Worm (Caenorhabditis elegans) whole organism, young adult: ENCODE measurements around the gene mex-6.

Experiments used
- B0035.1 ChIP-seq: sonication (generic microtip); optimal IDR thresholded peaks from 2 replicates; lab custom pipeline; 2016; ENCODE audit warnings: missing genetic modification characterization, mild to moderate bottlenecking, missing compliant biosample characterization, missing genotype, missing genetic modification reagents
- B0336.3 ChIP-seq: fragments of 200-800 bp; sonication (Bioruptor generic); IDR thresholded peaks from 2 replicates; pipeline ENCODE4 v1.3.6; 2022; ENCODE audit warnings: missing genetic modification characterization, missing compliant biosample characterization
- D2030.7 ChIP-seq: fragments of 200-800 bp; sonication (Bioruptor generic); IDR thresholded peaks from 2 replicates; pipeline ENCODE4 v1.3.6; 2022; ENCODE audit warnings: missing genetic modification reagents, missing genetic modification characterization, missing compliant biosample characterization
- F23B12.7 ChIP-seq: sonication (generic microtip); optimal IDR thresholded peaks from 2 replicates; lab custom pipeline; 2017; ENCODE audit warnings: missing genetic modification characterization, mild to moderate bottlenecking, missing compliant biosample characterization, antibody characterized with exemption, moderate library complexity; ENCODE audit not compliant: insufficient read depth
- F52B5.7 ChIP-seq: sonication (generic microtip); optimal IDR thresholded peaks from 2 replicates; lab custom pipeline; 2016; ENCODE audit warnings: mild to moderate bottlenecking, missing genetic modification characterization, missing compliant biosample characterization
- F55B11.4 ChIP-seq: sonication (generic microtip); optimal IDR thresholded peaks from 2 replicates; lab custom pipeline; 2016; ENCODE audit warnings: missing compliant biosample characterization, missing genetic modification characterization, borderline replicate concordance; ENCODE audit not compliant: insufficient read depth
- F57A8.1 ChIP-seq: fragments of 200-800 bp; sonication (Bioruptor generic); optimal IDR thresholded peaks from 2 replicates; lab custom pipeline; 2018; ENCODE audit warnings: mild to moderate bottlenecking, missing genetic modification characterization, moderate library complexity, missing compliant biosample characterization
- Y56A3A.18 ChIP-seq: fragments of 200-800 bp; sonication (Bioruptor generic); IDR thresholded peaks from 2 replicates; pipeline ENCODE4 v1.3.6; 2022; ENCODE audit warnings: missing genetic modification reagents, missing genetic modification characterization, missing compliant biosample characterization
- Y67H2A.10 ChIP-seq: fragments of 200-800 bp; sonication (Bioruptor generic); conservative IDR thresholded peaks from 2 replicates; pipeline ENCODE4 v1.3.6; 2022; ENCODE audit warnings: missing genetic modification reagents, missing genetic modification characterization, missing compliant biosample characterization
- Y95B8A.8 ChIP-seq: fragments of 200-800 bp; sonication (Bioruptor generic); IDR thresholded peaks from 2 replicates; pipeline ENCODE4 v1.3.6; 2022; ENCODE audit warnings: missing genetic modification reagents, missing genetic modification characterization, missing compliant biosample characterization
- atf-7 ChIP-seq: sonication (generic microtip); optimal IDR thresholded peaks from 2 replicates; lab custom pipeline; 2017; ENCODE audit warnings: mild to moderate bottlenecking, missing genetic modification characterization, missing compliant biosample characterization
- athp-1 ChIP-seq: sonication (generic microtip); optimal IDR thresholded peaks from 2 replicates; lab custom pipeline; 2017; ENCODE audit warnings: mild to moderate bottlenecking, missing genetic modification characterization, missing compliant biosample characterization
- bed-2 ChIP-seq: fragments of 200-800 bp; sonication (Bioruptor generic); IDR thresholded peaks from 2 replicates; pipeline ENCODE4 v1.3.6; 2022; ENCODE audit warnings: missing genetic modification reagents, missing genetic modification characterization, missing compliant biosample characterization
- cebp-1 ChIP-seq, 2 experiments: fragments of 200-800 bp in 1 of 2; sonication (Bioruptor generic) in 1 of 2; sonication (generic microtip) in 1 of 2; IDR thresholded peaks in 1 of 2; optimal IDR thresholded peaks in 1 of 2; 2 replicates each; pipeline versions ENCODE4 v1.3.6 to Lab custom; 2017 to 2022; ENCODE audit warnings: missing compliant biosample characterization in 2 of 2, missing genetic modification characterization in 2 of 2, mild to moderate bottlenecking in 1 of 2, missing genetic modification reagents in 1 of 2, moderate library complexity in 1 of 2
- ceh-79 ChIP-seq: sonication (generic microtip); optimal IDR thresholded peaks from 2 replicates; lab custom pipeline; 2017; ENCODE audit warnings: mild to moderate bottlenecking, missing genetic modification characterization, missing compliant biosample characterization
- chd-7 ChIP-seq: sonication (generic microtip); optimal IDR thresholded peaks from 2 replicates; lab custom pipeline; 2016; ENCODE audit warnings: mild to moderate bottlenecking, missing genetic modification characterization, moderate library complexity, missing compliant biosample characterization
- dpff-1 ChIP-seq: sonication (generic microtip); optimal IDR thresholded peaks from 2 replicates; lab custom pipeline; 2017; ENCODE audit warnings: mild to moderate bottlenecking, missing genetic modification characterization, missing compliant biosample characterization
- dpl-1 ChIP-seq: fragments of 150-350 bp; optimal IDR thresholded peaks from 2 replicates; lab custom pipeline; 2014; ENCODE audit warnings: missing biosample characterization, missing genetic modification reagents, missing genetic modification characterization
- egl-44 ChIP-seq: fragments of 200-800 bp; sonication (Bioruptor generic); IDR thresholded peaks from 2 replicates; pipeline ENCODE4 v1.3.6; 2022; ENCODE audit warnings: missing genetic modification reagents, missing genetic modification characterization, missing compliant biosample characterization
- ets-4 ChIP-seq: fragments of 200-800 bp; sonication (Bioruptor generic); optimal IDR thresholded peaks from 2 replicates; lab custom pipeline; 2018; ENCODE audit warnings: mild to moderate bottlenecking, missing genetic modification characterization, missing compliant biosample characterization
- fkh-3 ChIP-seq: sonication (generic microtip); optimal IDR thresholded peaks from 2 replicates; lab custom pipeline; 2016; ENCODE audit warnings: mild to moderate bottlenecking, missing genetic modification characterization, missing compliant biosample characterization
- hmg-1.2 ChIP-seq: fragments of 200-800 bp; sonication (Bioruptor generic); IDR thresholded peaks from 2 replicates; pipeline ENCODE4 v1.3.6; 2022; ENCODE audit warnings: missing genetic modification reagents, missing genetic modification characterization, missing compliant biosample characterization
- hmg-20 ChIP-seq: fragments of 200-800 bp; sonication (Bioruptor generic); IDR thresholded peaks from 2 replicates; pipeline ENCODE4 v1.3.6; 2022; ENCODE audit warnings: missing genetic modification reagents, missing genetic modification characterization, missing compliant biosample characterization
- hrde-1 ChIP-seq: sonication (generic microtip); optimal IDR thresholded peaks from 2 replicates; lab custom pipeline; 2016; ENCODE audit warnings: missing genetic modification characterization, mild to moderate bottlenecking, missing compliant biosample characterization, moderate library complexity, missing genotype, missing genetic modification reagents, borderline replicate concordance
- let-607 ChIP-seq, 2 experiments: fragments of 200-800 bp in 1 of 2; sonication (Bioruptor generic) in 1 of 2; sonication (generic microtip) in 1 of 2; optimal IDR thresholded peaks; 2 replicates each; lab custom pipeline; 2016 to 2018; ENCODE audit warnings: mild to moderate bottlenecking in 2 of 2, missing compliant biosample characterization in 2 of 2, missing genetic modification characterization in 2 of 2, moderate library complexity in 2 of 2, missing genotype in 1 of 2
- lin-40 ChIP-seq: sonication (generic microtip); optimal IDR thresholded peaks from 2 replicates; lab custom pipeline; 2016; ENCODE audit warnings: missing genetic modification characterization, mild to moderate bottlenecking, missing compliant biosample characterization, missing genotype, missing genetic modification reagents
- lir-1 ChIP-seq: fragments of 200-800 bp; sonication (Bioruptor generic); conservative IDR thresholded peaks from 2 replicates; pipeline ENCODE4 v1.3.6; 2022; ENCODE audit warnings: missing genetic modification reagents, missing genetic modification characterization, missing compliant biosample characterization
- lsl-1 ChIP-seq: fragments of 200-800 bp; sonication (Bioruptor generic); optimal IDR thresholded peaks from 2 replicates; lab custom pipeline; 2018; ENCODE audit warnings: mild to moderate bottlenecking, missing genetic modification characterization, moderate library complexity, missing compliant biosample characterization
- madf-10 ChIP-seq: sonication (generic microtip); optimal IDR thresholded peaks from 2 replicates; lab custom pipeline; 2016; ENCODE audit warnings: mild to moderate bottlenecking, missing genetic modification characterization, missing compliant biosample characterization
- nhr-120 ChIP-seq: fragments of 200-800 bp; sonication (Bioruptor generic); IDR thresholded peaks from 2 replicates; pipeline ENCODE4 v1.3.6; 2022; ENCODE audit warnings: missing genetic modification characterization, missing compliant biosample characterization
- nhr-80 ChIP-seq: sonication (generic microtip); optimal IDR thresholded peaks from 2 replicates; lab custom pipeline; 2016; ENCODE audit warnings: missing genetic modification characterization, missing compliant biosample characterization
- nhr-90 ChIP-seq: sonication (generic microtip); optimal IDR thresholded peaks from 2 replicates; lab custom pipeline; 2016; ENCODE audit warnings: missing genotype, mild to moderate bottlenecking, missing genetic modification characterization, missing compliant biosample characterization
- pbrm-1 ChIP-seq: fragments of 200-800 bp; sonication (Bioruptor generic); IDR thresholded peaks from 2 replicates; pipeline ENCODE4 v1.3.6; 2022; ENCODE audit warnings: missing genetic modification reagents, missing genetic modification characterization, missing compliant biosample characterization
- pha-4 ChIP-seq: fragments of 150-350 bp; sonication (generic microtip); optimal IDR thresholded peaks from 2 replicates; lab custom pipeline; 2014; ENCODE audit warnings: missing biosample characterization, missing genetic modification reagents, missing genetic modification characterization
- rcor-1 ChIP-seq: fragments of 200-800 bp; sonication (Bioruptor generic); IDR thresholded peaks from 2 replicates; pipeline ENCODE4 v1.3.6; 2022; ENCODE audit warnings: missing genetic modification reagents, missing genetic modification characterization, missing compliant biosample characterization
- rec-8 ChIP-seq, 2 experiments: sonication (generic microtip); optimal IDR thresholded peaks; 2 replicates each; lab custom pipeline; 2016; ENCODE audit warnings: mild to moderate bottlenecking in 2 of 2, missing genetic modification characterization in 2 of 2, missing genetic modification reagents in 2 of 2, missing genotype in 2 of 2, missing biosample characterization in 1 of 2, missing compliant biosample characterization in 1 of 2, moderate library complexity in 1 of 2
- repo-1 ChIP-seq: sonication (generic microtip); optimal IDR thresholded peaks from 2 replicates; lab custom pipeline; 2017; ENCODE audit warnings: mild to moderate bottlenecking, missing genetic modification characterization, missing compliant biosample characterization
- sea-2 ChIP-seq: fragments of 200-800 bp; sonication (Bioruptor generic); IDR thresholded peaks from 2 replicates; pipeline ENCODE4 v1.3.6; 2022; ENCODE audit warnings: missing genetic modification characterization, missing compliant biosample characterization
- snpc-1.3 ChIP-seq: sonication (generic microtip); optimal IDR thresholded peaks from 2 replicates; lab custom pipeline; 2017; ENCODE audit warnings: missing genetic modification characterization, mild to moderate bottlenecking, missing compliant biosample characterization, antibody characterized with exemption, moderate library complexity, missing genotype, missing genetic modification reagents; ENCODE audit not compliant: insufficient read depth
- tbp1 ChIP-seq: fragments of 200-800 bp; sonication (Bioruptor generic); optimal IDR thresholded peaks from 2 replicates; lab custom pipeline; 2018; ENCODE audit warnings: mild to moderate bottlenecking, missing genetic modification characterization, missing compliant biosample characterization
- tbx-9 ChIP-seq: sonication (generic microtip); optimal IDR thresholded peaks from 2 replicates; lab custom pipeline; 2016; ENCODE audit warnings: borderline replicate concordance, missing genetic modification characterization, inconsistent platforms, missing compliant biosample characterization
- tlf-1 ChIP-seq: fragments of 200-800 bp; sonication (Bioruptor generic); optimal IDR thresholded peaks from 2 replicates; lab custom pipeline; 2018; ENCODE audit warnings: mild to moderate bottlenecking, missing genetic modification characterization, missing compliant biosample characterization
- ztf-22 ChIP-seq: fragments of 200-800 bp; sonication (Bioruptor generic); optimal IDR thresholded peaks from 2 replicates; lab custom pipeline; 2018; ENCODE audit warnings: mild to moderate bottlenecking, missing genetic modification characterization, moderate library complexity, missing compliant biosample characterization
- ztf-25 ChIP-seq: fragments of 200-800 bp; sonication (Bioruptor generic); IDR thresholded peaks from 2 replicates; pipeline ENCODE4 v1.3.6; 2022; ENCODE audit warnings: missing genetic modification reagents, missing genetic modification characterization, missing compliant biosample characterization
- ztf-28 ChIP-seq: fragments of 200-800 bp; sonication (Bioruptor generic); IDR thresholded peaks from 2 replicates; pipeline ENCODE4 v1.3.6; 2022; ENCODE audit warnings: missing genetic modification reagents, missing genetic modification characterization, missing compliant biosample characterization
- ztf-3 ChIP-seq: fragments of 200-800 bp; sonication (Bioruptor generic); optimal IDR thresholded peaks from 2 replicates; lab custom pipeline; 2018; ENCODE audit warnings: mild to moderate bottlenecking, missing genetic modification characterization, missing compliant biosample characterization
- ztf-6 ChIP-seq: fragments of 200-800 bp; sonication (Bioruptor generic); IDR thresholded peaks from 2 replicates; pipeline ENCODE4 v1.3.6; 2022; ENCODE audit warnings: missing genetic modification reagents, missing genetic modification characterization, missing compliant biosample characterization

mex-6 gene

DNA sequence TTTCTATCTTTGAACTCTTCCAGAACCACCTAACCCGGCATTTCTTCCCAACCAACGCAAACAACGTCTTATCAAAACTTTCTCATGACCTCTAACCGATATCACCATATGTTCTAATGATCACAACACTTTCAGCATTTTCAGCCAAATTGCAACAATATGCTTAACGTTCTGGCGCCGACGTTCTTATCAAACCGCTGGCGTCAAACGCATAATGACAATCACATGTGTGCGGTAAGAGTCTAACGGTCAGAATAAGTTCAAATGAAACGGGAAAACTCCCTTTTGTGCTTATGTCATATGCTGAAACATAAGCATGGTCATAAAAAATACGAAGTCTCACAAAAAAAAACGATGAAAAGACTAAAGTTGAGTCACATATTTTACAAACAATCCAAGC lies 23.0 kb upstream of the mex-6 start:
- TF ChIP-seq nhr-80 (tag; lab: Kevin White, UChicago) (peak; percentile 95), sea-2 (GFP tag; lab: Robert Waterston, UW) (no peak), rcor-1 (GFP tag; lab: Robert Waterston, UW) (no peak), lin-40 (tag; lab: Kevin White, UChicago) (peak; percentile 24), chd-7 (peak; percentile 45), bed-2 (GFP tag; lab: Robert Waterston, UW) (no peak), tbp1 (peak; percentile 23), Y56A3A.18 (GFP tag; lab: Robert Waterston, UW) (0 out of 2 replicates have a peak, but pooled peaks have one; percentile 14), hmg-1.2 (no peak), D2030.7 (GFP tag; lab: Robert Waterston, UW) (no peak), atf-7 (tag; lab: Kevin White, UChicago) (peak; percentile 84), dpl-1 (GFP tag; lab: Kevin White, UChicago) (no peak), lsl-1 (no peak), ztf-3 (GFP tag; lab: Kevin White, UChicago) (no peak), rec-8 (tag; optimal IDR thresholded peaks at IDR 0.05; lab: Kevin White, UChicago) (no peak), snpc-1.3 (tag; lab: Kevin White, UChicago) (no peak), ztf-25 (GFP tag; lab: Robert Waterston, UW) (no peak), tlf-1 (GFP tag; lab: Kevin White, UChicago) (no peak), nhr-120 (GFP tag; lab: Robert Waterston, UW) (no peak), repo-1 (no peak), pbrm-1 (GFP tag; lab: Robert Waterston, UW) (0 out of 2 replicates have a peak, but pooled peaks have one; percentile 23), madf-10 (tag; lab: Kevin White, UChicago) (peak; percentile 47), Y95B8A.8 (GFP tag; lab: Robert Waterston, UW) (peak; percentile 69; the same call in 1 of the 2 replicates), fkh-3 (tag; lab: Kevin White, UChicago) (no peak), ztf-6 (GFP tag; lab: Robert Waterston, UW) (no peak), pha-4 (peak; percentile 78), F23B12.7 (tag; lab: Kevin White, UChicago) (no peak), F52B5.7 (no peak), egl-44 (GFP tag; lab: Robert Waterston, UW) (0 out of 2 replicates have a peak, but pooled peaks have one; percentile 19), F57A8.1 (GFP tag; lab: Kevin White, UChicago) (no peak), F55B11.4 (tag; lab: Kevin White, UChicago) (no peak), ets-4 (GFP tag; lab: Kevin White, UChicago) (peak; percentile 59), B0035.1 (tag; lab: Kevin White, UChicago) (no peak), ztf-28 (GFP tag; lab: Robert Waterston, UW) (no peak), athp-1 (tag; lab: Kevin White, UChicago) (no peak), let-607 (tag; optimal IDR thresholded peaks at IDR 0.05; lab: Kevin White, UChicago) (peak in 1 of 2 experiments; percentile 68), hrde-1 (no peak), hmg-20 (GFP tag; lab: Robert Waterston, UW) (0 out of 2 replicates have a peak, but pooled peaks have one; percentile 22), nhr-90 (tag; lab: Kevin White, UChicago) (peak; percentile 43), B0336.3 (GFP tag; lab: Robert Waterston, UW) (peak; percentile 59), ceh-79 (tag; lab: Kevin White, UChicago) (no peak), tbx-9 (tag; lab: Kevin White, UChicago) (no peak), dpff-1 (tag; lab: Kevin White, UChicago) (no peak), cebp-1 (GFP tag; IDR thresholded peaks at IDR 0.05; lab: Robert Waterston, UW) (no peak), cebp-1 (tag; optimal IDR thresholded peaks at IDR 0.05; lab: Kevin White, UChicago) (peak; percentile 69), lir-1 (GFP tag; lab: Robert Waterston, UW) (no peak), Y67H2A.10 (no peak), ztf-22 (peak; percentile 56)
